ENCODE assay signal across 2 worm cellular contexts in the genomic region with DNA sequence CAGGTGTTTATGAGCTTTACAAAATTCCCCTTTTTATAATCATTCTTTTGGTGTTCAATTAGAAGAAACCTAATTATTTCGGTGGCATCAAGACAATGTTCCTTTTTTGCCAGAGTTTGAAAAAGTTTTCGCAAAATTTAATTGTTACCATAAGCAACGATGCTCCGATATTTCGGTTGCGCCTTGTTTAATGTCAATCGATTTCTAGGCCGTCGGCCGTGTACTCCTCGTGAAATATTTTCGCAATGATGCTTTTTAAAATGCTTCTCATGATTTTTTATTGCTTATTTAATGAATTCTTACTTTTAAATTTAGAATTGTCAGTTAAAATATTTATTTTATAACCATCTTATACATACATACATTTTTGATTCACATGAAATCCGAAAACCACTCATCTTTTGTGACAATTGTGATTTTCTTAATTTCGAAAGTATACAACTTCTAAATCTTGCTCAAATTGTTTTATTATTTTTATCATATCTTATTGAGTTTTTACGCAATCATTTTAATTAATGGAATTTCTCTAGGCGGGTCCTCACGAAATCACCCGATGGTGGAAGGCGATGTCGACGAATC.
TF ChIP-seq lines count a peak whose summit lies in the region.

Gene C50B6.3 (plus strand): TSS at position 529 of the 579 bp plus-strand sequence.

TF ChIP-seq in whole organism, L1 larva, 84 proteins besides CTCF, POLR2A, EP300 and RAD21 (continued from another document):
- TF ChIP-seq nhr-20 (tag; optimal IDR thresholded peaks at IDR 0.05; lab: Kevin White, UChicago) (peak; percentile 95), lsy-2 (tag; optimal IDR thresholded peaks at IDR 0.05; lab: Kevin White, UChicago) (peak; percentile 91), sptf-1 (tag; optimal IDR thresholded peaks at IDR 0.05; lab: Kevin White, UChicago) (no peak), lin-15B (tag; optimal IDR thresholded peaks at IDR 0.05; lab: Kevin White, UChicago) (peak; percentile 87), pax-3 (tag; optimal IDR thresholded peaks at IDR 0.05; lab: Kevin White, UChicago) (peak; percentile 97), lin-14 (GFP tag; optimal IDR thresholded peaks at IDR 0.05; lab: Kevin White, UChicago) (peak; percentile 90), C16A3.4 (tag; optimal IDR thresholded peaks at IDR 0.05; lab: Kevin White, UChicago) (peak; percentile 83), nhr-28 (tag; optimal IDR thresholded peaks at IDR 0.05; lab: Kevin White, UChicago) (no peak), tlp-1 (tag; optimal IDR thresholded peaks at IDR 0.05; lab: Kevin White, UChicago) (no peak), pqm-1 (tag; optimal IDR thresholded peaks at IDR 0.05; lab: Kevin White, UChicago) (no peak), hpl-2 (GFP tag; optimal IDR thresholded peaks at IDR 0.05; lab: Kevin White, UChicago) (no peak), unc-62 (GFP tag; optimal IDR thresholded peaks at IDR 0.05; lab: Kevin White, UChicago) (no peak), lin-35 (GFP tag; optimal IDR thresholded peaks at IDR 0.05; lab: Kevin White, UChicago) (peak; percentile 85 to 86), ceh-63 (GFP tag; optimal IDR thresholded peaks at IDR 0.05; lab: Kevin White, UChicago) (peak; percentile 69), egl-13 (tag; optimal IDR thresholded peaks at IDR 0.05; lab: Kevin White, UChicago) (peak; percentile 93), fkh-10 (GFP tag; optimal IDR thresholded peaks at IDR 0.05; lab: Kevin White, UChicago) (peak; percentile 23), nhr-84 (tag; optimal IDR thresholded peaks at IDR 0.05; lab: Kevin White, UChicago) (no peak), ceh-8 (GFP tag; optimal IDR thresholded peaks at IDR 0.05; lab: Kevin White, UChicago) (peak; percentile 84), efl-1 (optimal IDR thresholded peaks at IDR 0.05; lab: Kevin White, UChicago) (peak; percentile 85 to 88), efl-1 (GFP tag; optimal IDR thresholded peaks at IDR 0.05 in 1 of 2; lab: Kevin White, UChicago) (peak; percentile 81 to 98), grh-1 (GFP tag; IDR thresholded peaks at IDR 0.05; lab: Robert Waterston, UW) (peak; percentile 82), lir-3 (tag; optimal IDR thresholded peaks at IDR 0.05; lab: Kevin White, UChicago; ENCODE audit: poor library complexity) (peak; percentile 97), ztf-11 (tag; optimal IDR thresholded peaks at IDR 0.05; lab: Kevin White, UChicago) (peak in 1 of 2 experiments; percentile 97), C34B4.2 (tag; optimal IDR thresholded peaks at IDR 0.05; lab: Kevin White, UChicago) (no peak), mdl-1 (tag; optimal IDR thresholded peaks at IDR 0.05; lab: Kevin White, UChicago) (peak in 1 of 2 experiments; percentile 58), unc-130 (tag; optimal IDR thresholded peaks at IDR 0.05; lab: Kevin White, UChicago) (peak; percentile 84), dpl-1 (GFP tag; optimal IDR thresholded peaks at IDR 0.05; lab: Kevin White, UChicago) (peak; percentile 76 to 92 (median 85)), jun-1 (tag; optimal IDR thresholded peaks at IDR 0.05; lab: Kevin White, UChicago) (peak; percentile 42)
TF ChIP-seq in whole organism, L1 larva: peak in this region for 62.

TF ChIP-seq in whole organism, young adult, 124 proteins besides CTCF, POLR2A, EP300 and RAD21 (continued from another document):
- no peak for TF ChIP-seq F52B5.7 (tag; optimal IDR thresholded peaks at IDR 0.05; lab: Kevin White, UChicago)
- TF ChIP-seq dpl-1 (GFP tag; optimal IDR thresholded peaks at IDR 0.05; lab: Kevin White, UChicago): peak; percentile 40
- no peak for TF ChIP-seq nfya-2 (GFP tag; IDR thresholded peaks at IDR 0.05; lab: Robert Waterston, UW)
- 0 out of 2 replicates have a peak, but pooled peaks have one; percentile 33 for TF ChIP-seq madf-3 (GFP tag; IDR thresholded peaks at IDR 0.05; lab: Robert Waterston, UW)
- TF ChIP-seq egl-44 (GFP tag; IDR thresholded peaks at IDR 0.05; lab: Robert Waterston, UW): no peak
- TF ChIP-seq unc-62 (GFP tag; optimal IDR thresholded peaks at IDR 0.05; lab: Kevin White, UChicago): no peak
- no peak for TF ChIP-seq hlh-26 (GFP tag; conservative IDR thresholded peaks at IDR 0.05; lab: Robert Waterston, UW)
- no peak for TF ChIP-seq F57C9.4 (tag; optimal IDR thresholded peaks at IDR 0.05; lab: Kevin White, UChicago)
- no peak for TF ChIP-seq hmg-20 (GFP tag; IDR thresholded peaks at IDR 0.05; lab: Robert Waterston, UW)
- no peak for TF ChIP-seq lag-1 (GFP tag; IDR thresholded peaks at IDR 0.05; lab: Robert Waterston, UW)
- no peak for TF ChIP-seq F49E8.2 (tag; optimal IDR thresholded peaks at IDR 0.05; lab: Kevin White, UChicago; ENCODE audit: insufficient read depth)
- TF ChIP-seq zim-3 (tag; optimal IDR thresholded peaks at IDR 0.05; lab: Kevin White, UChicago): no peak
TF ChIP-seq in whole organism, young adult: peak in this region for 30.
